Worm (Caenorhabditis elegans): ENCODE data around the gene gst-20.

gst-20 gene

DNA sequence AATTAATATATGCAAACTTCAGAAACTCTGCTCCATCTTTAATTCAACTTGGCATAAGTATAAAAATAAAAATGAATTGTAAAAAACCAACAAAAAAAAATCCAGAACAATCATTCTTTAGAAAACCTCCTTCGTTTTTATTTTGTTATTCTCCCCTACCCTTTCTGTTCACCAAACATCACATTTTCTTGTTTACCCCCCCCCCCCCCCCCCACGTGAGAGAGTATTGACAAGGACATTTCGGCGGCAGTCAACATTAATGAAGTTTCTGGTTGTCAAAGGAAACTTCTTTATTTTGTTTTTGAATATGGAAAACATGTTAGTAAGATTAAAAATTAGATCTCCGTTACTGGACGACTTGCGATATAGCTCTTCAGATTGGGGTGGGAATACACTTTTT, 4.9 kb upstream of the gst-20 start:
- TF ChIP-seq nhr-237 (tag; optimal IDR thresholded peaks at IDR 0.05) (no peak), mdl-1 (tag; optimal IDR thresholded peaks at IDR 0.05) (no peak), pha-4 (tag; optimal IDR thresholded peaks at IDR 0.05) (peak; percentile 72)

DNA sequence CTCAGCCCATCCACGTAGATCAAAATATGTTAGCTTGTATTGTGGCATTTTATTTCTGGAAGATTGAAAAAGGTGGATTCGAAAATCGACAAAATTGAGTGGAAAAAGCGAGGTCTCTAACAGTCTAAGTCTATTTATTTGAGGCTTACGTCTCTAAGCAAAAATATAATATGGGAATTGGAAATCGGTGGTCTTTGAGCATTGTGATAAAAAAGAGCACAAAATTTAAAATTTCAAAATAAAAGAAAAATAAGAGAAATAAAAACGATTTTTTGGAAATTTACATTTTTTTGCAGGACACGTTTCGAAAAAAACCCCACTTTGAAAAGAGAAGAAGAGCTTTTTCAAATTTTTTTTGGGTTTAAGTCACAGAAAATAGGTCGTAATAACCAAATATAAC, 3.5 kb upstream of the gst-20 start, which contains the start of gene gst-15:
Gene gst-15 (minus strand): TSS at position 101 of the 400 bp plus-strand sequence.
- TF ChIP-seq zag-1 (tag; optimal IDR thresholded peaks at IDR 0.05) = no peak
- TF ChIP-seq ztf-4 (tag; optimal IDR thresholded peaks at IDR 0.05) = no peak
- TF ChIP-seq elt-1 (tag; optimal IDR thresholded peaks at IDR 0.05) = no peak
- no peak for TF ChIP-seq egl-5 (tag; optimal IDR thresholded peaks at IDR 0.05)
- TF ChIP-seq pha-4 (tag; optimal IDR thresholded peaks at IDR 0.05) = no peak
- no peak for TF ChIP-seq ceh-82 (tag; optimal IDR thresholded peaks at IDR 0.05)
- TF ChIP-seq mml-1 (tag; optimal IDR thresholded peaks at IDR 0.05) = no peak
- TF ChIP-seq ZK546.5 (tag; optimal IDR thresholded peaks at IDR 0.05) = no peak
- no peak for TF ChIP-seq nhr-25 (tag; optimal IDR thresholded peaks at IDR 0.05)
- no peak for TF ChIP-seq eor-1 (tag; optimal IDR thresholded peaks at IDR 0.05)
- no peak for TF ChIP-seq unc-62 (GFP tag; optimal IDR thresholded peaks at IDR 0.05)
- TF ChIP-seq ama-1 (optimal IDR thresholded peaks at IDR 0.05) = no peak
- no peak for TF ChIP-seq lsy-12 (tag; optimal IDR thresholded peaks at IDR 0.05)
- TF ChIP-seq elt-3 (tag; optimal IDR thresholded peaks at IDR 0.05) = no peak

DNA sequence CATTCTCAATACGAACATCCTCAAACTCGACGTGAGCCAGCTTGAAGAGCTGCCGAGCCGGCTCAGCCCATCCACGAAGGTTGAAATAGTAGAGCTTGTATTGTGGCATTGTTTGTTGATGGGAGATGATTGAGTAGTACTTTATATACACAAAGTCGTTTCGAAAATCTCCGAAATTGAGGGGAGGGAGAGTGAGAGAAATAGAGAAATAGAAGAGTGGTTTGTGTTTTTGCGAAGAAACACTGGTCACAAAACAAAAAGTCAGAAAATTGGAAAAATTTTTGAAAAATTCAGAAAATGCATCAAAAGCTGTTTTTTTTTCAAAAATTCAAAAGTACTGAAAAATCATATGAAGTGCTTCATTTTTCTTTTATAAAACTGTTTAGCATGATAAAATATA, 1.6 kb upstream of the gst-20 start, which contains the start of gene gst-24:
Gene gst-24 (minus strand): TSS at position 181 of the 400 bp plus-strand sequence.
- TF ChIP-seq ceh-82 (tag; optimal IDR thresholded peaks at IDR 0.05) = no peak
- TF ChIP-seq pha-4 (tag; optimal IDR thresholded peaks at IDR 0.05) = peak; percentile 42
- TF ChIP-seq nhr-25 (tag; optimal IDR thresholded peaks at IDR 0.05) = no peak
- TF ChIP-seq elt-1 (tag; optimal IDR thresholded peaks at IDR 0.05) = no peak
- no peak for TF ChIP-seq mml-1 (tag; optimal IDR thresholded peaks at IDR 0.05)

DNA sequence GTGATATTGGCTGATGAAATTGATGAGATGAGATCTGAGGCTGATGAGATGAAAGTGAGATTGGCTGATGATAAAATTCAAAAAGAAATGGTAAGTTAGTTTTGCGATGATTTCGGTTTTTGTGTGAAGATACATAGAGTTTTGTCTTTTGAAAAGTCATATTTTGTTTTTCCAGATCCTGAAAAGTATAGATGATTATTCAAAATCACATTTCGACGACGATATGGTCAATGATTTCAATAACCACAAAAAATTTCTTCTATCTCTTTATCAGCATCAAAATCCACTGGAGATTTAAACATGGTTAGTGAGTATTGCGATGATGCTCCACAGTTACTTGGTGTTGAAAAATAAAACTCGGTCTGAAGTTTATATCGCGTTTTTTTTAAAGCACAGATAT, 8.7 kb downstream of the gst-20 start, which contains the start of gene csp-1:
Gene csp-1 (plus strand): TSS at position 301 of the 400 bp plus-strand sequence.
- TF ChIP-seq elt-3 (tag; optimal IDR thresholded peaks at IDR 0.05) (no peak), elt-1 (tag; optimal IDR thresholded peaks at IDR 0.05) (no peak), nhr-25 (tag; optimal IDR thresholded peaks at IDR 0.05) (no peak), ceh-16 (tag; optimal IDR thresholded peaks at IDR 0.05) (no peak), mml-1 (tag; optimal IDR thresholded peaks at IDR 0.05) (no peak), jun-1 (tag; optimal IDR thresholded peaks at IDR 0.05) (no peak), nhr-28 (tag; optimal IDR thresholded peaks at IDR 0.05) (no peak), egl-27 (tag; optimal IDR thresholded peaks at IDR 0.05) (no peak), snpc-4 (tag; optimal IDR thresholded peaks at IDR 0.05) (no peak), nhr-67 (tag; optimal IDR thresholded peaks at IDR 0.05) (no peak), lsy-12 (tag; optimal IDR thresholded peaks at IDR 0.05) (no peak), ceh-28 (tag; optimal IDR thresholded peaks at IDR 0.05) (no peak), skn-1 (tag; optimal IDR thresholded peaks at IDR 0.05) (no peak), nhr-77 (tag; optimal IDR thresholded peaks at IDR 0.05) (no peak), elt-2 (tag; optimal IDR thresholded peaks at IDR 0.05) (no peak), fkh-2 (tag; optimal IDR thresholded peaks at IDR 0.05) (no peak), unc-62 (GFP tag; optimal IDR thresholded peaks at IDR 0.05) (no peak), nhr-76 (tag; optimal IDR thresholded peaks at IDR 0.05) (no peak), ztf-11 (tag; optimal IDR thresholded peaks at IDR 0.05) (no peak)

DNA sequence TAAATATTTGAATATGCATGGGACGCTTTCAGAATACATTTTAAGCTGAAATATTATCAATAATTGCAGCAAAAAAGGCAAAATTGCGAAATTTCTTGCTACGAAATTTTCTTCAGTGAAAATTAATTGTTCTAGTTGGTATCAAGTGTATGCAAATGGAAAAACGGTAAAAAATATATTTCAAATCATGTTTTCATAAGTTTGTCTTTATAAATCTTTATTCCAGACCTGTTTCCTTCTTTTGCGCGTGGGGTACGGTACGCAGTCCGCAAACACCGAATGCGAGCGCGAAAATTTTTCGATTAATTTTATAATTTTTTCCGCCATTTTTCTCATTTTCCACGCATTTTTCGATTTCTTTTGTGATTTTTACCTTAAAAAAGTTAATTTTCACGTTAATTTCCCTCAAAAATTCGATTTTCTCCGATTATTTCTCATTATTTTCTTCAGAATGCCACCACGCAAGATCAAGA, 13.1 kb downstream of the gst-20 start, which contains the start of the genes fbxc-23 and csc-1:
Gene fbxc-23 (minus strand): TSS at position 51 of the 473 bp plus-strand sequence.
Gene csc-1 (plus strand): TSS at position 451 of the 473 bp plus-strand sequence.
- peak; percentile 32 for TF ChIP-seq lin-39 (tag; optimal IDR thresholded peaks at IDR 0.05)
- peak; percentile 69 for TF ChIP-seq nhr-23 (tag; optimal IDR thresholded peaks at IDR 0.05)
- TF ChIP-seq ztf-4 (tag; optimal IDR thresholded peaks at IDR 0.05) = no peak
- TF ChIP-seq fkh-10 (GFP tag; optimal IDR thresholded peaks at IDR 0.05) = no peak
- peak; percentile 22 for TF ChIP-seq nhr-25 (tag; optimal IDR thresholded peaks at IDR 0.05)
- TF ChIP-seq snpc-4 (tag; optimal IDR thresholded peaks at IDR 0.05) = peak; percentile 58
- TF ChIP-seq elt-2 (tag; optimal IDR thresholded peaks at IDR 0.05) = peak; percentile 11
- TF ChIP-seq nfya-1 (tag; optimal IDR thresholded peaks at IDR 0.05; ENCODE audit: insufficient read depth) = peak; percentile 83
- peak; percentile 64 for TF ChIP-seq pha-4 (tag; optimal IDR thresholded peaks at IDR 0.05)
- no peak for TF ChIP-seq tbx-2 (tag; optimal IDR thresholded peaks at IDR 0.05)
- peak; percentile 61 for TF ChIP-seq lin-15B (tag; optimal IDR thresholded peaks at IDR 0.05)

Data from whole organism, L3 larva.